Fruit fly (Drosophila melanogaster) S2 (cell line): ENCODE measurements around the gene EAChm.

Experiments
- CG8478 ChIP-seq: fragments of >200 bp; optimal IDR thresholded peaks from 2 replicates; lab custom pipeline; 2018
- CTCF ChIP-seq, 2 experiments: fragments of >200 bp; optimal IDR thresholded peaks; 2 replicates each; lab custom pipeline; 2018

- no peak for TF ChIP-seq CTCF (optimal IDR thresholded peaks at IDR 0.05; lab: Kevin White, UChicago)
- no peak for TF ChIP-seq CG8478 (lab: Kevin White, UChicago)
These were observed 46.4 kb downstream of the EAChm start for dm6 chr3L:15100983-15101382.
